Fruit fly (Drosophila melanogaster) S2 (cell line): ENCODE results near the gene Ac76E.

ENCODE experiments used
- CG8478 ChIP-seq: fragments of >200 bp; optimal IDR thresholded peaks from 2 replicates; lab custom pipeline; 2018
- CTCF ChIP-seq, 2 experiments: fragments of >200 bp; optimal IDR thresholded peaks; 2 replicates each; lab custom pipeline; 2018

Gene Ac76E

DNA sequence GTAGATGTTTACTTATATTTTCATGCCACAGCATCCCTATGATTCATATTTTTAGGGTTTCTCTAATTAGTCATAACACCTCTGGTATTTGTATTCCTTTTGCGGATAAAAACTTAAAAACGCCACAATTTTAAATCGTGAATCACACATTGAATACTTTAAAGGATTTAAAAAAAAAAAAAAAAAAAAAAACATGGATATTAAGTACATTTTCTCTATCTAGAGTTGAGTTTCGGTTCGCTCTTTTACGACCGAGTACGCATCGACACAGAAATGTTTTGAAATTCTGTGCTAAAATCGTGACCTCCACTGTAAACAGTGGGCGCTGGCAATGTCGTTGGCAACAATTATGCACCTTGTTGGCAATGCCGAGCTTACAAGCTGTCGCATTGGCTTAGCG is 33.7 kb upstream of the Ac76E start:
- TF ChIP-seq CTCF (optimal IDR thresholded peaks at IDR 0.05; lab: Kevin White, UChicago) (no peak), CG8478 (lab: Kevin White, UChicago) (no peak)

dm6 chr3L:19906148-19906752 is 32.8 kb upstream of the Ac76E start:
- TF ChIP-seq CTCF (optimal IDR thresholded peaks at IDR 0.05; lab: Kevin White, UChicago) (no peak), CG8478 (lab: Kevin White, UChicago) (no peak)

DNA sequence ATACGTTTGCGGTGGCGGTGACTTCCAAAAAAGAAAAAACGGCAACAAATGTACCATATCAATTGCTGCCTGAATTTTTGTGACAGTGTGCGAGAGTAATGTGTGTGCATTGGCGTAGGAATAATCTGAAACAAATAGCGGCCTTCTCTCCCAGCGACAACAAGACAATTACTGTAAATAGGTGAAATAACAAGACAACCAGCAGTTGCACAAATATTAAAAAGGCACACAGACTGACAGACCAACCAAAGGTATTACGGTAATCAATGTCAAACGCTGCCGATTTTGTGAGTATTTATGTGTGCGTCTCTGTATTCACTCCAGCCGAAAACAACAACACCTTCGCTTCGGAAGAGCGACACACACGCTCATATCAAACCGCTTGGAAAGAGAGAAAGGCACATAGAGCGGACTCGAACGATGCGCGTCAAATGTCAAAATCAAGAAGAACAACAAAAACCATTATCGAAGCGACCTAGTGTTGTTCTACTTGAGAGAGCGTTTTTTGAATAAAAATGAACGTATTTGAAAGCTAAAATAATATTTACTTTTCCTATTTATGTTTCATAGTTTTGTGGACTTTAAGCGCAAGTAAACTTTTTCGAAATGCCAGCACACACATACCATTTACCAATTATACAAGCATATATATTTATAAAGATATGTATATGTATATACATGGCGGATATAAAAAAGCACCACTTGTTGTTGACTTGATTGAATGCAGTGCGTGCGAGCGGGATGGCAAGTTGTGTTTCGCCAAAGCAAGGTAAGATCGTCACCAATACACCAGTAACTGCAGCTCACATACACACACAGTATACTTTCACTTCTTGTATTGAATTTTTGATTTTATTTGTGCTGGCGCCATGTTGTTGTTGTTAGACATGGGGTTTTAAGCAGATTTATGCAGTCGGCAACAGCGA is 32.0 kb upstream of the Ac76E start:
- TF ChIP-seq CTCF (optimal IDR thresholded peaks at IDR 0.05; lab: Kevin White, UChicago), result no peak
- no peak for TF ChIP-seq CG8478 (lab: Kevin White, UChicago)

dm6 chr3L:19907706-19908070 is 31.4 kb upstream of the Ac76E start:
- TF ChIP-seq CG8478 (lab: Kevin White, UChicago), result no peak
- no peak for TF ChIP-seq CTCF (optimal IDR thresholded peaks at IDR 0.05; lab: Kevin White, UChicago)

dm6 chr3L:19908201-19909127 is 30.6 kb upstream of the Ac76E start:
- TF ChIP-seq CTCF (optimal IDR thresholded peaks at IDR 0.05; lab: Kevin White, UChicago) (no peak), CG8478 (lab: Kevin White, UChicago) (no peak)

DNA sequence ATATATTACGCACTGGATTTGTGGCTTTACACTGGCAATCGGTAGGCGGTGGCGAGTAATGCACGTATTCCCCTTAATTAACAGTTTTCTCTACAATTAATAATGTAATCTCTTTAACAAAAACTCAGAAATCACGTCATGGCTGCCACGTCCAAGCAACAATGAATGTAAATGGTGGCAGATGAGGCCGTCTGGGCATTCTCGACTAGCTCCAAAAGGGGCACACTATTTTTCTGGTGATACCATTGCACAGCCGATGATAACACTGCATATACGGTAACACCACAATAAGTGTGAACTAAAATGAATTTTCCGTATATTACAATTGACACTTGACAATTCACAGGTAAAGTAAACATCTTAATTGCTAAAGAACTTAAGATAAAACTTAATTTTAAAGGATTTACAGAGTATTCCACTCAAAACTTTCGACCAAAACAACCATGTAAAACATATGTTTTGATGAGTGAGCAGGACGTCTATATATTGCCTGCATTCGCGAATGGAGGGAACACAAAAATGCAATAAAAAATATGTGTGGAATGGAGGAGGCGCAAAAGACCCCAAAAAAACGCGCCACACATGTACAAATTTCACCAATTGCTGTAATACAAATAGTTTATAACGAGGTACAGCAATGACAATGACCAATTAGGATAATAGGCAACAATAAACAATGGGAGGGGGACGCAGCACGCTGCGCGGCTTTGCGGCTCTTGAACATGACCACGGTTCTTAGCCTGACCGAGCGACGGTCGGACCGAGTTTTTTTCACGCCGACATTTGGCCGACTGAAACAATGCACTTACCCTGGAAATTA is 29.6 kb upstream of the Ac76E start:
- TF ChIP-seq CG8478 (lab: Kevin White, UChicago), result no peak

dm6 chr3L:19910054-19910414 is 29.1 kb upstream of the Ac76E start, which contains the start of the genes Mi-2 and Prp3:
Mi-2 (minus strand) TSS chr3L:19910215.
Prp3 (plus strand) TSS chr3L:19910300.
- TF ChIP-seq CTCF (optimal IDR thresholded peaks at IDR 0.05; lab: Kevin White, UChicago) (peak; percentile 47 to 52), CG8478 (lab: Kevin White, UChicago) (no peak)

DNA sequence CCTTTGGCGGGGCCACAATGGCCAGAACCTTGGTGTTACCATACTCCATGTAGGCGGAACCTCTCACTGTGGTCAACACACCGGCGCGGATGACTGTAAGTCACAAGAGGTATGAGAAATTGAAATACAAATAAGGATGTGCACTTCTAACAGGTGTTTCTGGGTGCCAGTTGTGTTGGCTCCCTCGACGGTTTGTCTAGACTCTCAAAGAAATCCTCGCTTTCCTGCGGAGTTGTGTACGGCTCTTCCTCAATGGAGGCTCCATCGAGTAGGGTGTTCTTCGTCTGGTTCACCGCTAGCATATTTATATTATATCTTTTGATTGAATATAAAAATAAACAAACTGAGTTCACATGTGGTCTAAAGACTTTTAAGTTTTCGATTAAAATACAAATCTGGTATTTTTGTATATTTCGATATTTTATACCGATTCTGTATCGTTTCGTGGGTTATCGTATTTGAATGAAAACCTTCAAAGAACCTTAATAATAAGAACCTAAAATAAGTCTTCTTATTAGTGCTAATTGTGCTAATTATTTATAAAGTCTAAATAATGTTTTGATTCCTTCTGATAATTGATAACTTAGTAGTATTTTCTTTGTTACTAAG is 25.7 kb upstream of the Ac76E start, which contains the start of gene Mtr3:
Mtr3 (minus strand) TSS at position 388 of the 609 bp plus-strand sequence.
- TF ChIP-seq CTCF (optimal IDR thresholded peaks at IDR 0.05; lab: Kevin White, UChicago), result no peak
- no peak for TF ChIP-seq CG8478 (lab: Kevin White, UChicago)

DNA sequence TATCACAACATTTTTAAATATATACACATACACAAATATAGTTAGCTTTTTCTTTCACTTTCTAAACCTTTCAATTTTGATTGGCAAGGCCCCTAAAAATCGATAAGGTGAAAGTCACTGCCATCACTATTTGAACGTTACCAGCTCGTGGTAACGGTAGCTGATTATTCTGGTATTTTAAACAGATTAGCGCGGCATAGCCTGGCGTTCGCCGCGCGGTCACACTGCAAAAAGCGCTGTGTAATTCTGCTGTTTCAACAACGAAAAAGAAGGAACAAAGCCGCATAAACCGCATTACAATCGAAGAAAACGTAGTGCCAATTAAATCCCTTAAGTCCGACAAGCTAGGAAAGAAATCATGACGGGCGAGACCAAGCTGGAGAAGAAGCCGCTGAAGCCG is 24.3 kb upstream of the Ac76E start, which contains the start of gene Rpn1:
Rpn1 (plus strand) TSS at position 219 of the 400 bp plus-strand sequence.
- TF ChIP-seq CG8478 (lab: Kevin White, UChicago) (no peak), CTCF (optimal IDR thresholded peaks at IDR 0.05; lab: Kevin White, UChicago) (peak in 1 of 2 experiments; percentile 20)

- TF ChIP-seq CG8478 (lab: Kevin White, UChicago), result no peak
- TF ChIP-seq CTCF (optimal IDR thresholded peaks at IDR 0.05; lab: Kevin White, UChicago), result no peak
Observed at dm6 chr3L:19919981-19920380, 19.1 kb upstream of the Ac76E start.

dm6 chr3L:19922833-19923745 is 16.0 kb upstream of the Ac76E start, which contains the start of gene Pfdn6:
Pfdn6 (plus strand) TSS chr3L:19923671.
- TF ChIP-seq CTCF (optimal IDR thresholded peaks at IDR 0.05; lab: Kevin White, UChicago), result no peak
- no peak for TF ChIP-seq CG8478 (lab: Kevin White, UChicago)

dm6 chr3L:19924771-19925304 is 14.2 kb upstream of the Ac76E start, which contains the start of gene Grasp65:
Grasp65 (plus strand) TSS chr3L:19924943.
- no peak for TF ChIP-seq CTCF (optimal IDR thresholded peaks at IDR 0.05; lab: Kevin White, UChicago)
- no peak for TF ChIP-seq CG8478 (lab: Kevin White, UChicago)
